Fruit fly (Drosophila melanogaster): ENCODE data around the gene CG33080.

Gene CG33080

dm6 chrX:5679079-5679932 lies 38.3 kb downstream of the CG33080 start (continued):
- TF ChIP-seq YL-1 (GFP tag; optimal IDR thresholded peaks at IDR 0.05) (no peak), aop (GFP tag; IDR thresholded peaks at IDR 0.05) (no peak), CG42726 (GFP tag; IDR thresholded peaks at IDR 0.05; ENCODE audit: partially characterized antibody) (no peak), CG13123 (GFP tag; optimal IDR thresholded peaks at IDR 0.05) (peak; percentile 4), CG1233 (GFP tag; optimal IDR thresholded peaks at IDR 0.05) (peak; percentile 10), Scr (GFP tag; IDR thresholded peaks at IDR 0.05; ENCODE audit: partially characterized antibody) (no peak), Opbp (GFP tag; IDR thresholded peaks at IDR 0.05; ENCODE audit: partially characterized antibody) (no peak), oc (tag; optimal IDR thresholded peaks at IDR 0.05) (no peak), CG6272 (GFP tag; IDR thresholded peaks at IDR 0.05) (no peak), eve (GFP tag; optimal IDR thresholded peaks at IDR 0.05) (no peak), stwl (tag; optimal IDR thresholded peaks at IDR 0.05) (no peak), pum (GFP tag; optimal IDR thresholded peaks at IDR 0.05) (peak; percentile 32), luna (GFP tag; optimal IDR thresholded peaks at IDR 0.05) (no peak), gem (tag; optimal IDR thresholded peaks at IDR 0.05) (no peak), Fer2 (tag; optimal IDR thresholded peaks at IDR 0.05) (no peak), MESR4 (GFP tag; optimal IDR thresholded peaks at IDR 0.05) (no peak), nom (GFP tag; optimal IDR thresholded peaks at IDR 0.05) (peak; percentile 6), zf30C (GFP tag; optimal IDR thresholded peaks at IDR 0.05) (peak; percentile 77), tx (GFP tag; optimal IDR thresholded peaks at IDR 0.05) (peak; percentile 6), CG4707 (GFP tag; optimal IDR thresholded peaks at IDR 0.05) (no peak), Fer1 (GFP tag; optimal IDR thresholded peaks at IDR 0.05) (no peak), CG1603 (tag; optimal IDR thresholded peaks at IDR 0.05) (peak; percentile 58), chn (GFP tag; optimal IDR thresholded peaks at IDR 0.05) (peak; percentile 40), slou (GFP tag; optimal IDR thresholded peaks at IDR 0.05) (no peak), Lhr (GFP tag; optimal IDR thresholded peaks at IDR 0.05) (peak; percentile 26), CG8089 (GFP tag; optimal IDR thresholded peaks at IDR 0.05) (peak; percentile 66), Mes4 (GFP tag; optimal IDR thresholded peaks at IDR 0.05) (peak; percentile 40), CG11093 (GFP tag; IDR thresholded peaks at IDR 0.05) (0 out of 3 replicates have a peak, but pooled peaks have one; percentile 52), chm (GFP tag; IDR thresholded peaks at IDR 0.05) (peak; percentile 24; the same call in 1 of the 2 replicates), pzg (GFP tag; optimal IDR thresholded peaks at IDR 0.05) (no peak), disco-r (GFP tag; optimal IDR thresholded peaks at IDR 0.05) (no peak), Mad (GFP tag; optimal IDR thresholded peaks at IDR 0.05) (peak; percentile 9), CG9609 (GFP tag; optimal IDR thresholded peaks at IDR 0.05) (peak; percentile 41), BEAF-32 (GFP tag; optimal IDR thresholded peaks at IDR 0.05) (no peak), Lim3 (GFP tag; IDR thresholded peaks at IDR 0.05) (no peak), CG3995 (GFP tag; optimal IDR thresholded peaks at IDR 0.05) (no peak), CG7372 (GFP tag; IDR thresholded peaks at IDR 0.05) (0 out of 2 replicates have a peak, but pooled peaks have one; percentile 18), CG3847 (GFP tag; IDR thresholded peaks at IDR 0.05) (no peak), CG4854 (GFP tag; optimal IDR thresholded peaks at IDR 0.05) (no peak), crc (GFP tag; optimal IDR thresholded peaks at IDR 0.05) (no peak), tup (GFP tag; optimal IDR thresholded peaks at IDR 0.05) (no peak), CG2120 (GFP tag; optimal IDR thresholded peaks at IDR 0.05) (no peak), wek (GFP tag; optimal IDR thresholded peaks at IDR 0.05) (no peak), Elba2 (GFP tag; optimal IDR thresholded peaks at IDR 0.05) (no peak), CG33557 (GFP tag; optimal IDR thresholded peaks at IDR 0.05) (peak; percentile 24), E2f1 (GFP tag; IDR thresholded peaks at IDR 0.05) (no peak), zfh2 (GFP tag; optimal IDR thresholded peaks at IDR 0.05) (no peak), ac (GFP tag; optimal IDR thresholded peaks at IDR 0.05) (no peak), CG6654 (GFP tag; optimal IDR thresholded peaks at IDR 0.05) (peak; percentile 15)

Measured in whole organism, embryonic.